Worm (Caenorhabditis elegans) whole organism, early embryonic: ENCODE measurements around the gene ugt-42.

ENCODE experiments used
- F13C5.2 ChIP-seq: sonication (generic microtip); optimal IDR thresholded peaks from 2 replicates; lab custom pipeline; 2017; ENCODE audit warnings: mild to moderate bottlenecking, missing genetic modification characterization, inconsistent platforms, missing compliant biosample characterization
- aly-1 ChIP-seq: sonication (generic microtip); optimal IDR thresholded peaks from 2 replicates; lab custom pipeline; 2016; ENCODE audit warnings: missing genetic modification characterization, missing compliant biosample characterization
- ama-1 ChIP-seq: fragments of 150-350 bp; optimal IDR thresholded peaks from 2 replicates; lab custom pipeline; 2014
- ceh-13 ChIP-seq: fragments of 200-800 bp; sonication (Bioruptor generic); optimal IDR thresholded peaks from 2 replicates; lab custom pipeline; 2018; ENCODE audit warnings: mild to moderate bottlenecking, missing genetic modification characterization, missing compliant biosample characterization
- ceh-36 ChIP-seq: sonication (generic microtip); optimal IDR thresholded peaks from 2 replicates; lab custom pipeline; 2016; ENCODE audit warnings: missing genetic modification characterization, inconsistent platforms, missing compliant biosample characterization
- ets-7 ChIP-seq: sonication (generic microtip); optimal IDR thresholded peaks from 2 replicates; lab custom pipeline; 2016; ENCODE audit warnings: missing genotype, missing genetic modification characterization, missing compliant biosample characterization
- flt-1 ChIP-seq: fragments of 200-800 bp; sonication (Bioruptor generic); IDR thresholded peaks from 2 replicates; pipeline ENCODE4 v1.3.6; 2022; ENCODE audit warnings: missing genetic modification characterization, missing compliant biosample characterization
- hmbx-1 ChIP-seq: sonication (generic microtip); optimal IDR thresholded peaks from 2 replicates; lab custom pipeline; 2016; ENCODE audit warnings: mild to moderate bottlenecking, missing genetic modification characterization, missing compliant biosample characterization
- hmg-4 ChIP-seq: fragments of 200-800 bp; sonication (Bioruptor generic); optimal IDR thresholded peaks from 2 replicates; lab custom pipeline; 2018; ENCODE audit warnings: mild to moderate bottlenecking, missing genetic modification characterization, missing compliant biosample characterization
- pes-1 ChIP-seq: fragments of 200-800 bp; sonication (Bioruptor generic); IDR thresholded peaks from 2 replicates; pipeline ENCODE4 v1.3.6; 2022; ENCODE audit warnings: missing genetic modification reagents, missing genetic modification characterization, missing compliant biosample characterization
- scrt-1 ChIP-seq: fragments of 200-800 bp; sonication (Bioruptor generic); IDR thresholded peaks from 2 replicates; pipeline ENCODE4 v1.3.6; 2022; ENCODE audit warnings: missing genetic modification characterization, missing compliant biosample characterization
- tbx-37 ChIP-seq: fragments of 200-800 bp; sonication (Bioruptor generic); conservative IDR thresholded peaks from 2 replicates; pipeline ENCODE4 v1.3.6; 2022; ENCODE audit warnings: missing genetic modification reagents, missing genetic modification characterization, missing compliant biosample characterization

DNA sequence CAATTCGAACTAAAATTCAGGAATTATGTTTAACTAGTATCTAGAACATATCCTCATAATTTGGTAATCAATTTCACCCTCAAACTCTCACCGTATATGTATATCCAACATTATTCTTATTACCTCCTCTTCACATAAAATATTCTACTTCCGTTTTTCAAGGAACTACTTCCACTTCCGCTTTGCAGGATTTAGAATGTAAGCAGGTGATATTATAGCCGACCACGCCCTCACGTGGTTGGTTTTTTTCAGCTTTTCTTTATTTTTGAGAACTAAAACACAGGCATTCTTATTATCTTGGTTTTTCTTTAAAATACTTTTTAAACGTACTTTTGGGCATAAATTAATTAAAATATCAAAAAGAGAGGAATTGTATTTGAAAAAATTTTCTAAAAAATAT lies 29.1 kb upstream of the ugt-42 start:
- TF ChIP-seq ama-1 (lab: Kevin White, UChicago) (no peak), pes-1 (GFP tag; lab: Robert Waterston, UW) (no peak), ceh-13 (GFP tag; lab: Kevin White, UChicago) (no peak), hmbx-1 (tag; lab: Kevin White, UChicago) (no peak), hmg-4 (no peak), scrt-1 (no peak), aly-1 (no peak), F13C5.2 (tag; lab: Kevin White, UChicago) (no peak), ceh-36 (tag; lab: Kevin White, UChicago) (no peak), tbx-37 (no peak), flt-1 (GFP tag; lab: Robert Waterston, UW) (no peak), ets-7 (no peak)
